Worm (Caenorhabditis elegans) whole organism, late embryonic: Measurements from ENCODE around the gene C25H3.3.

ENCODE experiments used
- C08G9.2 ChIP-seq: sonication (generic microtip); optimal IDR thresholded peaks from 2 replicates; lab custom pipeline; 2016; ENCODE audit warnings: mild to moderate bottlenecking, missing genetic modification characterization, moderate library complexity, missing compliant biosample characterization
- C38D4.7 ChIP-seq: fragments of 200-800 bp; sonication (Bioruptor generic); optimal IDR thresholded peaks from 2 replicates; lab custom pipeline; 2018; ENCODE audit warnings: mild to moderate bottlenecking, missing genetic modification characterization, moderate library complexity, missing compliant biosample characterization
- F13H6.1 ChIP-seq: sonication (generic microtip); optimal IDR thresholded peaks from 2 replicates; lab custom pipeline; 2016; ENCODE audit warnings: missing genetic modification characterization, missing compliant biosample characterization
- K02D7.2 ChIP-seq: sonication (generic microtip); optimal IDR thresholded peaks from 2 replicates; lab custom pipeline; 2017; ENCODE audit warnings: mild to moderate bottlenecking, missing genetic modification characterization, missing compliant biosample characterization
- K09A11.1 ChIP-seq: sonication (generic microtip); optimal IDR thresholded peaks from 2 replicates; lab custom pipeline; 2017; ENCODE audit warnings: antibody characterized with exemption, mild to moderate bottlenecking, missing genetic modification characterization, missing compliant biosample characterization; ENCODE audit not compliant: insufficient read depth
- T23F11.4 ChIP-seq: fragments of 200-800 bp; sonication (Bioruptor generic); optimal IDR thresholded peaks from 2 replicates; lab custom pipeline; 2018; ENCODE audit warnings: mild to moderate bottlenecking, missing genetic modification characterization, missing compliant biosample characterization
- ceh-18 ChIP-seq: sonication (generic microtip); optimal IDR thresholded peaks from 2 replicates; lab custom pipeline; 2016; ENCODE audit warnings: missing genetic modification characterization, missing compliant biosample characterization
- ceh-19 ChIP-seq: fragments of 200-800 bp; sonication (Bioruptor generic); optimal IDR thresholded peaks from 2 replicates; lab custom pipeline; 2018; ENCODE audit warnings: mild to moderate bottlenecking, missing genetic modification characterization, missing compliant biosample characterization
- ceh-2 ChIP-seq: sonication (generic microtip); optimal IDR thresholded peaks from 2 replicates; lab custom pipeline; 2016; ENCODE audit warnings: missing genotype, missing genetic modification characterization, missing compliant biosample characterization
- ceh-22 ChIP-seq: sonication (generic microtip); optimal IDR thresholded peaks from 2 replicates; lab custom pipeline; 2017; ENCODE audit warnings: missing biosample characterization, missing genetic modification characterization
- ceh-34 ChIP-seq: sonication (generic microtip); optimal IDR thresholded peaks from 2 replicates; lab custom pipeline; 2016; ENCODE audit warnings: mild to moderate bottlenecking, missing genetic modification characterization, missing compliant biosample characterization
- ceh-45 ChIP-seq: fragments of 200-800 bp; sonication (Bioruptor generic); IDR thresholded peaks from 2 replicates; pipeline ENCODE4 v1.3.6; 2022; ENCODE audit warnings: missing genetic modification reagents, missing genetic modification characterization, missing compliant biosample characterization
- ceh-48 ChIP-seq: sonication (generic microtip); optimal IDR thresholded peaks from 2 replicates; lab custom pipeline; 2016; ENCODE audit warnings: missing genetic modification characterization, inconsistent platforms, missing compliant biosample characterization
- ceh-6 ChIP-seq: fragments of 200-800 bp; sonication (Bioruptor generic); optimal IDR thresholded peaks from 2 replicates; lab custom pipeline; 2018; ENCODE audit warnings: mild to moderate bottlenecking, missing genetic modification characterization, missing compliant biosample characterization
- ceh-9 ChIP-seq: sonication (generic microtip); optimal IDR thresholded peaks from 2 replicates; lab custom pipeline; 2016; ENCODE audit warnings: mild to moderate bottlenecking, missing genetic modification characterization, inconsistent platforms, missing compliant biosample characterization
- che-1 ChIP-seq: sonication (generic microtip); optimal IDR thresholded peaks from 2 replicates; lab custom pipeline; 2016; ENCODE audit warnings: mild to moderate bottlenecking, missing genetic modification characterization, missing compliant biosample characterization
- dmd-4 ChIP-seq: sonication (generic microtip); optimal IDR thresholded peaks from 2 replicates; lab custom pipeline; 2016; ENCODE audit warnings: borderline replicate concordance, missing genetic modification characterization, missing compliant biosample characterization
- dve-1 ChIP-seq: sonication (generic microtip); optimal IDR thresholded peaks from 2 replicates; lab custom pipeline; 2017; ENCODE audit warnings: antibody characterized with exemption, mild to moderate bottlenecking, missing genetic modification characterization, missing compliant biosample characterization
- elt-2 ChIP-seq: sonication (generic microtip); optimal IDR thresholded peaks from 2 replicates; lab custom pipeline; 2016; ENCODE audit warnings: missing genetic modification reagents, missing genetic modification characterization, missing compliant biosample characterization
- elt-4 ChIP-seq: sonication (generic microtip); optimal IDR thresholded peaks from 2 replicates; lab custom pipeline; 2016; ENCODE audit warnings: missing genetic modification characterization, missing compliant biosample characterization
- eyg-1 ChIP-seq: sonication (generic microtip); optimal IDR thresholded peaks from 2 replicates; lab custom pipeline; 2016; ENCODE audit warnings: missing genotype, missing genetic modification characterization, missing compliant biosample characterization
- fax-1 ChIP-seq: sonication (generic microtip); optimal IDR thresholded peaks from 2 replicates; lab custom pipeline; 2016; ENCODE audit warnings: missing genotype, missing genetic modification characterization, missing compliant biosample characterization
- fkh-10 ChIP-seq: fragments of 150-350 bp; optimal IDR thresholded peaks from 2 replicates; lab custom pipeline; 2014; ENCODE audit warnings: missing biosample characterization, missing genetic modification reagents, missing genetic modification characterization
- gmeb-2 ChIP-seq: sonication (generic microtip); optimal IDR thresholded peaks from 2 replicates; lab custom pipeline; 2016; ENCODE audit warnings: missing genetic modification characterization, inconsistent platforms, missing compliant biosample characterization
- hlh-13 ChIP-seq: fragments of 200-800 bp; sonication (Bioruptor generic); optimal IDR thresholded peaks from 2 replicates; lab custom pipeline; 2018; ENCODE audit warnings: mild to moderate bottlenecking, missing genetic modification characterization, missing compliant biosample characterization
- hlh-30 ChIP-seq: sonication (generic microtip); optimal IDR thresholded peaks from 2 replicates; lab custom pipeline; 2017; ENCODE audit warnings: antibody characterized with exemption, missing genetic modification characterization, missing compliant biosample characterization; ENCODE audit not compliant: insufficient read depth
- hlh-6 ChIP-seq: sonication (generic microtip); optimal IDR thresholded peaks from 2 replicates; lab custom pipeline; 2016; ENCODE audit warnings: missing genotype, missing genetic modification characterization, missing compliant biosample characterization
- hlh-8 ChIP-seq: sonication (generic microtip); optimal IDR thresholded peaks from 2 replicates; lab custom pipeline; 2016; ENCODE audit warnings: missing genotype, missing genetic modification characterization, missing compliant biosample characterization
- lin-11 ChIP-seq: fragments of 200-800 bp; sonication (Bioruptor generic); optimal IDR thresholded peaks from 2 replicates; lab custom pipeline; 2018; ENCODE audit warnings: mild to moderate bottlenecking, missing genetic modification characterization, missing compliant biosample characterization
- mec-3 ChIP-seq: sonication (generic microtip); optimal IDR thresholded peaks from 2 replicates; lab custom pipeline; 2016; ENCODE audit warnings: borderline replicate concordance, missing genetic modification characterization, missing compliant biosample characterization
- nhr-11 ChIP-seq: fragments of 150-350 bp; optimal IDR thresholded peaks from 2 replicates; lab custom pipeline; 2014; ENCODE audit warnings: missing biosample characterization, missing genetic modification characterization
- nhr-232 ChIP-seq: sonication (generic microtip); optimal IDR thresholded peaks from 2 replicates; lab custom pipeline; 2016; ENCODE audit warnings: missing genetic modification characterization, missing compliant biosample characterization
- npax-4 ChIP-seq: sonication (generic microtip); optimal IDR thresholded peaks from 2 replicates; lab custom pipeline; 2016; ENCODE audit warnings: missing genetic modification characterization, missing compliant biosample characterization
- odd-2 ChIP-seq: sonication (generic microtip); optimal IDR thresholded peaks from 2 replicates; lab custom pipeline; 2017; ENCODE audit warnings: antibody characterized with exemption, mild to moderate bottlenecking, missing genetic modification characterization, missing compliant biosample characterization
- pax-1 ChIP-seq: fragments of 150-350 bp; optimal IDR thresholded peaks from 2 replicates; lab custom pipeline; 2014; ENCODE audit warnings: missing biosample characterization, missing genetic modification characterization
- pqm-1 ChIP-seq: sonication (generic microtip); optimal IDR thresholded peaks from 2 replicates; lab custom pipeline; 2016; ENCODE audit warnings: missing genetic modification characterization, missing compliant biosample characterization
- pros-1 ChIP-seq: fragments of 150-350 bp; optimal IDR thresholded peaks from 2 replicates; lab custom pipeline; 2014; ENCODE audit warnings: missing biosample characterization, missing genetic modification reagents, missing genetic modification characterization
- ref-2 ChIP-seq: sonication (generic microtip); optimal IDR thresholded peaks from 2 replicates; lab custom pipeline; 2016; ENCODE audit warnings: missing genetic modification characterization, missing compliant biosample characterization
- sdc-2 ChIP-seq: sonication (generic microtip); optimal IDR thresholded peaks from 2 replicates; lab custom pipeline; 2016; ENCODE audit warnings: missing genotype, missing genetic modification characterization, missing compliant biosample characterization
- sox-2 ChIP-seq: fragments of 200-800 bp; sonication (Bioruptor generic); IDR thresholded peaks from 2 replicates; pipeline ENCODE4 v1.3.6; 2022; ENCODE audit warnings: missing genetic modification reagents, missing genetic modification characterization, missing compliant biosample characterization
- sox-4 ChIP-seq: sonication (generic microtip); optimal IDR thresholded peaks from 2 replicates; lab custom pipeline; 2017; ENCODE audit warnings: mild to moderate bottlenecking, missing genetic modification characterization, inconsistent platforms, missing compliant biosample characterization
- syd-9 ChIP-seq: sonication (generic microtip); optimal IDR thresholded peaks from 2 replicates; lab custom pipeline; 2016; ENCODE audit warnings: mild to moderate bottlenecking, missing genetic modification characterization, moderate library complexity, missing compliant biosample characterization
- tbx-2 ChIP-seq: sonication (generic microtip); optimal IDR thresholded peaks from 2 replicates; lab custom pipeline; 2016; ENCODE audit warnings: missing genetic modification characterization, missing compliant biosample characterization
- tbx-7 ChIP-seq: sonication (generic microtip); optimal IDR thresholded peaks from 2 replicates; lab custom pipeline; 2016; ENCODE audit warnings: missing genotype, missing genetic modification characterization, missing compliant biosample characterization
- unc-42 ChIP-seq: sonication (generic microtip); optimal IDR thresholded peaks from 2 replicates; lab custom pipeline; 2016; ENCODE audit warnings: missing genotype, missing genetic modification characterization, missing compliant biosample characterization
- unc-86 ChIP-seq: sonication (generic microtip); optimal IDR thresholded peaks from 2 replicates; lab custom pipeline; 2016; ENCODE audit warnings: missing genetic modification characterization, missing compliant biosample characterization
- zip-5 ChIP-seq: sonication (generic microtip); optimal IDR thresholded peaks from 2 replicates; lab custom pipeline; 2016; ENCODE audit warnings: missing genetic modification characterization, missing compliant biosample characterization
- ztf-16 ChIP-seq: sonication (generic microtip); optimal IDR thresholded peaks from 2 replicates; lab custom pipeline; 2017; ENCODE audit warnings: missing genetic modification characterization, missing compliant biosample characterization

C25H3.3 gene

DNA sequence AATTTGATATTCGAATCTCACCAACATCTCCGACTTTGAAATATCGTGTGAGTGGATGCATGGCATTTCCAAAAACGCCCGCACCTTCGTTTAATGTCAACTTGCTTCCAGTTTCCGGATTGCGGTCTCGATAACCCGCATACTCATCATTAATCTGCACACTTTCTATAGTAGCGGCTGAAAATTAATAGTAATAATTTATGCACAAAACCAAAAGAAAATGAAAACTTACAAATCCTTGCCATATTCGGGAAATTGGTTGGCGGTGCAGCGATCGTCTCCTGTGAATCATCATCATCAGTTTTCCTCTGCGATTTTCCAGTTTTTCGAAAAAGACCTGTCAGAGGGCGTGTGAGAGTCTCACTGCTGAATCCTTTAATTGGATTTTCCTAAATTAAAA, 33.8 kb upstream of the C25H3.3 start:
- no peak for TF ChIP-seq ceh-34 (tag; lab: Kevin White, UChicago)
- no peak for TF ChIP-seq unc-42 (tag; lab: Kevin White, UChicago)
- no peak for TF ChIP-seq syd-9 (tag; lab: Kevin White, UChicago)
- no peak for TF ChIP-seq ceh-45
- TF ChIP-seq C38D4.7 (GFP tag; lab: Kevin White, UChicago): no peak
- no peak for TF ChIP-seq tbx-2 (tag; lab: Kevin White, UChicago)
- no peak for TF ChIP-seq odd-2
- TF ChIP-seq nhr-11: no peak
- no peak for TF ChIP-seq eyg-1 (tag; lab: Kevin White, UChicago)

DNA sequence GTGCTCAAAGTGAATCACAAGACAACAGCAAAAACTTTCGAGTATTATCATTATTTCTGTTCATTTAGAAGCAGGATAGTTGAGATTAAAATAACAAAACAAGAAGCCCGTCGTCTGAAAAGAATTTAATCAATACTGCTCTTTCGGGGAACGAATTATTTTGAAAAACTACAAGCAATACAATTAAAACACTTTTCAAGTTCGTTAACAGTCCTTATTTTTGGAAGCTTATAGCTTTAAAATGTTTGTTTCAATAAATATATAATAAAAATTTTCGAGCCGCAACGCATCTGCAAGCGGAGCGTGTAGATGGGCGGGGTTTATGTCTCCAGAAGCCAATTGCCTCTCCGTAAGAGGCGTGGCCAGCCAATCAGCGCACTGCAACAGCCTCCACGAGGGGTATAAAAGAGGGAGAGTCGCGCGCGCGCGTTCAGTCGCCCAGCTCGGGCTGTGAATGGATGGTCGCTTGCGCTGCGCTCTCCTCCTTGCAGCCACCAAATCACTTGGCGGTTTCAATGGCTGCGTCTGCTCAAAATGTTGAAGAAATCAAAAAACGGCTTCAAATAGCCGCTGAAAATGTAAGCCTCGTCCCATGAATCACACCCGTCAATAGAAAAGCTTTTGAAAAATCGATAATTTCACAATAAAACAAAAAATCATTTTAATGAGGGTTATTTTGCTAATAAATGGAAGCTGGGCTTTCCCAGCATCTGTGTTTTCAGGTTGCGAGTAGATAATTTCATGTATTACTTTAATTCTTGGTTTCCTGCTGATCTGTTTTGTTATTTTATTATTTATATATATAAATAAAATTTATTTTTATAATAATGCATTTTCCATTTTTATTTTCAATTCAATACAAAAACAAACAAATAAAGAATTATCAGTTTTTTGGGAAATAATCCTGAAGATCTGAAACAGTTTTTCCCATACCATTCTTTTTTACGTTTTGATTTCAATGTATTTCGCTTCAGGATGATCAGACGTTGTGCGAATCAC, 33.0 kb upstream of the C25H3.3 start, which contains the start of the genes ift-43 and mdt-26:
ift-43 (minus strand) TSS at position 51 of the 999 bp plus-strand sequence.
mdt-26 (plus strand) TSS at position 446 of the 999 bp plus-strand sequence.
- TF ChIP-seq K02D7.2 (tag; lab: Kevin White, UChicago) (no peak), ceh-22 (peak; percentile 53), ceh-19 (peak; percentile 4), nhr-11 (no peak), ztf-16 (tag; lab: Kevin White, UChicago) (no peak), C38D4.7 (GFP tag; lab: Kevin White, UChicago) (no peak), sdc-2 (peak; percentile 41), K09A11.1 (tag; lab: Kevin White, UChicago) (no peak), ref-2 (tag; lab: Kevin White, UChicago) (peak; percentile 30), gmeb-2 (tag; lab: Kevin White, UChicago) (peak; percentile 59), ceh-9 (tag; lab: Kevin White, UChicago) (no peak), ceh-18 (peak; percentile 17), hlh-30 (peak; percentile 52), pros-1 (tag; lab: Kevin White, UChicago) (peak; percentile 55), nhr-232 (tag; lab: Kevin White, UChicago) (peak; percentile 17), dve-1 (tag; lab: Kevin White, UChicago) (peak; percentile 27), hlh-13 (GFP tag; lab: Kevin White, UChicago) (no peak), fkh-10 (GFP tag; lab: Kevin White, UChicago) (no peak), lin-11 (tag; lab: Kevin White, UChicago) (peak; percentile 55), che-1 (peak; percentile 14), ceh-48 (tag; lab: Kevin White, UChicago) (peak; percentile 51), hlh-6 (tag; lab: Kevin White, UChicago) (no peak), dmd-4 (tag; lab: Kevin White, UChicago) (no peak), tbx-7 (tag; lab: Kevin White, UChicago) (peak; percentile 14), mec-3 (tag; lab: Kevin White, UChicago) (no peak), unc-86 (tag; lab: Kevin White, UChicago) (no peak), sox-4 (tag; lab: Kevin White, UChicago) (peak; percentile 60), hlh-8 (no peak), sox-2 (GFP tag; lab: Robert Waterston, UW) (peak; percentile 17; the same call in 1 of the 2 replicates), T23F11.4 (GFP tag; lab: Kevin White, UChicago) (no peak), fax-1 (tag; lab: Kevin White, UChicago) (no peak), odd-2 (no peak), F13H6.1 (tag; lab: Kevin White, UChicago) (no peak), npax-4 (tag; lab: Kevin White, UChicago) (no peak), pqm-1 (no peak), C08G9.2 (no peak), ceh-34 (tag; lab: Kevin White, UChicago) (peak; percentile 9), elt-4 (tag; lab: Kevin White, UChicago) (no peak), ceh-2 (tag; lab: Kevin White, UChicago) (no peak), eyg-1 (tag; lab: Kevin White, UChicago) (no peak), ceh-6 (peak; percentile 33), zip-5 (no peak), pax-1 (tag; lab: Kevin White, UChicago) (peak; percentile 37), elt-2 (tag; lab: Kevin White, UChicago) (peak; percentile 67)
